Fruit fly (Drosophila melanogaster): ENCODE measurements around the gene CG43376.

dm6 chr2L:13807097-13807496 is 33.3 kb downstream of the CG43376 start:
- TF ChIP-seq Ets98B (GFP tag; IDR thresholded peaks at IDR 0.05) (no peak), CG12605 (GFP tag; IDR thresholded peaks at IDR 0.05) (no peak), CG9948 (tag; optimal IDR thresholded peaks at IDR 0.05) (no peak), CG4496 (GFP tag; IDR thresholded peaks at IDR 0.05) (no peak), CG8301 (tag; optimal IDR thresholded peaks at IDR 0.05) (no peak), CG10348 (GFP tag; IDR thresholded peaks at IDR 0.05) (no peak), CG8159 (tag; optimal IDR thresholded peaks at IDR 0.05) (no peak), EcR (GFP tag; optimal IDR thresholded peaks at IDR 0.05) (no peak), rn (GFP tag; IDR thresholded peaks at IDR 0.05) (no peak), fd96Ca (GFP tag; IDR thresholded peaks at IDR 0.05) (no peak), CG17806 (tag; optimal IDR thresholded peaks at IDR 0.05) (no peak), CG14655 (GFP tag; optimal IDR thresholded peaks at IDR 0.05) (no peak), D1 (tag; optimal IDR thresholded peaks at IDR 0.05) (no peak)

All from whole organism, pupa.